Fruit fly (Drosophila melanogaster) whole organism, embryonic: Measurements from ENCODE around the gene Tnpo-SR.

Experiments
- Antp ChIP-seq: fragments of 200-800 bp; sonication (Bioruptor generic); optimal IDR thresholded peaks from 3 replicates; lab custom pipeline; 2016; ENCODE audit warnings: missing biosample characterization, missing genetic modification characterization
- CG10366 ChIP-seq: fragments of 200-800 bp; sonication (Bioruptor generic); IDR thresholded peaks from 2 replicates; pipeline ENCODE4 v1.3.6; 2022; ENCODE audit warnings: missing biosample characterization, missing genetic modification characterization
- CG11085 ChIP-seq: fragments of 200-800 bp; sonication (Bioruptor generic); IDR thresholded peaks from 2 replicates; pipeline ENCODE4 v1.3.6; 2022; ENCODE audit warnings: missing biosample characterization, missing genetic modification characterization
- CG12219 ChIP-seq: fragments of 200-800 bp; sonication (Bioruptor generic); optimal IDR thresholded peaks from 3 replicates; lab custom pipeline; 2018; ENCODE audit warnings: missing biosample characterization, mild to moderate bottlenecking, missing genetic modification characterization
- CG13894 ChIP-seq: fragments of 200-800 bp; sonication (Bioruptor generic); optimal IDR thresholded peaks from 3 replicates; lab custom pipeline; 2018; ENCODE audit warnings: missing biosample characterization, mild to moderate bottlenecking, missing genetic modification characterization, moderate library complexity
- CG14050 ChIP-seq: fragments of 200-800 bp; sonication (Bioruptor generic); IDR thresholded peaks from 3 replicates; pipeline ENCODE4 v1.3.6; 2022; ENCODE audit warnings: missing biosample characterization, missing genetic modification characterization
- CG15479 ChIP-seq: fragments of 200-800 bp; sonication (Bioruptor generic); optimal IDR thresholded peaks from 3 replicates; lab custom pipeline; 2019; ENCODE audit warnings: missing biosample characterization, mild to moderate bottlenecking, missing genetic modification characterization, moderate library complexity
- CG15601 ChIP-seq: fragments of 200-800 bp; sonication (Bioruptor generic); optimal IDR thresholded peaks from 3 replicates; lab custom pipeline; 2019; ENCODE audit warnings: missing biosample characterization, mild to moderate bottlenecking, missing genetic modification characterization, moderate library complexity
- CG15696 ChIP-seq: fragments of 200-800 bp; sonication (Bioruptor generic); optimal IDR thresholded peaks from 2 replicates; lab custom pipeline; 2019; ENCODE audit warnings: missing biosample characterization, mild to moderate bottlenecking, missing genetic modification characterization, moderate library complexity
- CG17186 ChIP-seq: fragments of 200-800 bp; sonication (Bioruptor generic); optimal IDR thresholded peaks from 3 replicates; lab custom pipeline; 2017; ENCODE audit warnings: missing biosample characterization, missing genetic modification reagents, missing genetic modification characterization
- CG30020 ChIP-seq: fragments of 200-800 bp; optimal IDR thresholded peaks from 2 replicates; lab custom pipeline; 2019; ENCODE audit warnings: missing biosample characterization, mild to moderate bottlenecking, missing genetic modification characterization, moderate library complexity
- CG30403 ChIP-seq: fragments of 200-800 bp; sonication (Bioruptor generic); optimal IDR thresholded peaks from 3 replicates; lab custom pipeline; 2016; ENCODE audit warnings: missing biosample characterization, missing genetic modification characterization
- CG31388 ChIP-seq: fragments of 200-800 bp; sonication (Bioruptor generic); optimal IDR thresholded peaks from 2 replicates; lab custom pipeline; 2016; ENCODE audit warnings: missing biosample characterization, missing genetic modification characterization
- CG31441 ChIP-seq: fragments of 200-800 bp; sonication (Bioruptor generic); IDR thresholded peaks from 2 replicates; pipeline ENCODE4 v1.3.6; 2022; ENCODE audit warnings: missing biosample characterization, missing genetic modification characterization
- CG34422 ChIP-seq: fragments of 200-800 bp; sonication (Bioruptor generic); IDR thresholded peaks from 3 replicates; pipeline ENCODE4 v1.3.6; 2022; ENCODE audit warnings: missing biosample characterization, missing genetic modification characterization
- CG3726 ChIP-seq: fragments of 200-800 bp; sonication (Bioruptor generic); IDR thresholded peaks from 3 replicates; pipeline ENCODE4, ENCODE4 v1.3.6; 2022; ENCODE audit warnings: missing biosample characterization, missing genetic modification characterization
- CG5180 ChIP-seq: fragments of 200-800 bp; sonication (Bioruptor generic); optimal IDR thresholded peaks from 3 replicates; lab custom pipeline; 2017; ENCODE audit warnings: missing biosample characterization, missing genetic modification characterization, mild to moderate bottlenecking, moderate library complexity, missing genetic modification reagents
- CG5953 ChIP-seq: fragments of 200-800 bp; sonication (Bioruptor generic); IDR thresholded peaks from 2 replicates; pipeline ENCODE4 v1.3.6; 2022; ENCODE audit warnings: missing biosample characterization, missing genetic modification characterization
- CG6254 ChIP-seq: fragments of 200-800 bp; sonication (Bioruptor generic); optimal IDR thresholded peaks from 3 replicates; lab custom pipeline; 2017; ENCODE audit warnings: mild to moderate bottlenecking, missing biosample characterization, missing genetic modification reagents, missing genetic modification characterization
- CG8478 ChIP-seq: fragments of >200 bp; optimal IDR thresholded peaks from 2 replicates; lab custom pipeline; 2018
- Dbx ChIP-seq: fragments of 200-800 bp; sonication (Bioruptor generic); IDR thresholded peaks from 3 replicates; pipeline ENCODE4 v1.3.6; 2022; ENCODE audit warnings: missing biosample characterization, missing genetic modification characterization
- ERR ChIP-seq: fragments of 200-800 bp; sonication (Bioruptor generic); optimal IDR thresholded peaks from 2 replicates; lab custom pipeline; 2016; ENCODE audit warnings: missing biosample characterization, missing genetic modification characterization
- Eip74EF ChIP-seq, 2 experiments: fragments of 200-800 bp in 1 of 2; fragments of >200 bp in 1 of 2; sonication (Bioruptor generic) in 1 of 2; optimal IDR thresholded peaks; 2 replicates each; lab custom pipeline; 2017 to 2019; ENCODE audit warnings: missing biosample characterization in 2 of 2, missing genetic modification characterization in 2 of 2, mild to moderate bottlenecking in 1 of 2, moderate library complexity in 1 of 2
- Hr51 ChIP-seq, 2 experiments: fragments of 200-800 bp; sonication (Bioruptor generic); optimal IDR thresholded peaks; 2 replicates in 1 of 2; 3 replicates in 1 of 2; lab custom pipeline; 2016 to 2018; ENCODE audit warnings: missing biosample characterization in 2 of 2, missing genetic modification characterization in 2 of 2, mild to moderate bottlenecking in 1 of 2, moderate library complexity in 1 of 2
- Mes4 ChIP-seq: fragments of 200-800 bp; sonication (Bioruptor generic); optimal IDR thresholded peaks from 2 replicates; lab custom pipeline; 2016; ENCODE audit warnings: missing biosample characterization, missing genetic modification characterization
- NC2α ChIP-seq: fragments of 200-800 bp; sonication (Bioruptor generic); optimal IDR thresholded peaks from 2 replicates; lab custom pipeline; 2016; ENCODE audit warnings: missing biosample characterization, missing genetic modification characterization
- NC2β ChIP-seq: fragments of 200-800 bp; sonication (Bioruptor generic); optimal IDR thresholded peaks from 2 replicates; lab custom pipeline; 2016; ENCODE audit warnings: missing biosample characterization, missing genetic modification characterization
- Oaz ChIP-seq: fragments of 200-800 bp; sonication (Bioruptor generic); IDR thresholded peaks from 2 replicates; pipeline ENCODE4 v1.3.6; 2022; ENCODE audit warnings: missing biosample characterization, missing genetic modification characterization
- Ptx1 ChIP-seq: fragments of 200-800 bp; sonication (Bioruptor generic); IDR thresholded peaks from 2 replicates; pipeline ENCODE4 v1.3.6; 2022; ENCODE audit warnings: missing biosample characterization, missing genetic modification characterization
- Trl ChIP-seq, 3 experiments: fragments of >200 bp in 2 of 3; fragments of 200-800 bp in 1 of 3; sonication (Bioruptor generic) in 1 of 3; optimal IDR thresholded peaks; 2 replicates in 1 of 3; 3 replicates in 2 of 3; lab custom pipeline; 2016 to 2017; ENCODE audit warnings: missing biosample characterization in 1 of 3, missing genetic modification characterization in 1 of 3
- ab ChIP-seq: fragments of 200-800 bp; sonication (Bioruptor generic); optimal IDR thresholded peaks from 2 replicates; lab custom pipeline; 2016; ENCODE audit warnings: missing biosample characterization, missing genetic modification characterization
- al ChIP-seq: fragments of 200-800 bp; sonication (Bioruptor generic); IDR thresholded peaks from 2 replicates; pipeline ENCODE4 v1.3.6; 2022; ENCODE audit warnings: missing biosample characterization, missing genetic modification characterization
- ase ChIP-seq: fragments of 200-800 bp; sonication (Bioruptor generic); IDR thresholded peaks from 3 replicates; pipeline ENCODE4 v1.3.6; 2022; ENCODE audit warnings: missing biosample characterization, missing genetic modification characterization
- bsh ChIP-seq, 2 experiments: fragments of 200-800 bp; sonication (Bioruptor generic); optimal IDR thresholded peaks; 2 replicates each; lab custom pipeline; 2017 to 2018; ENCODE audit warnings: mild to moderate bottlenecking in 2 of 2, missing biosample characterization in 2 of 2, missing genetic modification characterization in 2 of 2, moderate library complexity in 1 of 2
- cato ChIP-seq: fragments of 200-800 bp; sonication (Bioruptor generic); optimal IDR thresholded peaks from 2 replicates; lab custom pipeline; 2016; ENCODE audit warnings: missing biosample characterization, missing genetic modification characterization, borderline replicate concordance
- chinmo ChIP-seq: fragments of 200-800 bp; sonication (Bioruptor generic); IDR thresholded peaks from 4 replicates; pipeline ENCODE4 v1.3.6; 2022; ENCODE audit warnings: missing biosample characterization, missing genetic modification characterization; ENCODE audit not compliant: partially characterized antibody
- crp ChIP-seq, 2 experiments: fragments of 200-800 bp; sonication (Bioruptor generic); optimal IDR thresholded peaks; 2 replicates in 1 of 2; 3 replicates in 1 of 2; lab custom pipeline; 2017; ENCODE audit warnings: missing biosample characterization in 2 of 2, missing genetic modification characterization in 2 of 2, mild to moderate bottlenecking in 1 of 2, moderate library complexity in 1 of 2
- gsb-n ChIP-seq: fragments of 200-800 bp; sonication (Bioruptor generic); optimal IDR thresholded peaks from 3 replicates; lab custom pipeline; 2018; ENCODE audit warnings: missing biosample characterization, mild to moderate bottlenecking, missing genetic modification characterization
- h ChIP-seq: fragments of >200 bp; optimal IDR thresholded peaks from 2 replicates; lab custom pipeline; 2017
- jigr1 ChIP-seq: fragments of 200-800 bp; sonication (Bioruptor generic); IDR thresholded peaks from 3 replicates; pipeline ENCODE4 v1.3.6; 2022; ENCODE audit warnings: missing biosample characterization, missing genetic modification characterization
- jing ChIP-seq: fragments of 200-800 bp; sonication (Bioruptor generic); optimal IDR thresholded peaks from 2 replicates; lab custom pipeline; 2018; ENCODE audit warnings: missing biosample characterization, mild to moderate bottlenecking, missing genetic modification characterization
- lmd ChIP-seq: fragments of 200-800 bp; sonication (Bioruptor generic); IDR thresholded peaks from 2 replicates; pipeline ENCODE4 v1.3.6; 2022; ENCODE audit warnings: missing biosample characterization, missing genetic modification characterization
- nom ChIP-seq: fragments of 200-800 bp; sonication (Bioruptor generic); optimal IDR thresholded peaks from 2 replicates; lab custom pipeline; 2017; ENCODE audit warnings: missing biosample characterization, missing genetic modification characterization, mild to moderate bottlenecking, moderate library complexity, missing genetic modification reagents
- pb ChIP-seq: fragments of 200-800 bp; sonication (Bioruptor generic); optimal IDR thresholded peaks from 3 replicates; lab custom pipeline; 2016; ENCODE audit warnings: missing biosample characterization, missing genetic modification characterization
- ro ChIP-seq: fragments of 200-800 bp; sonication (Bioruptor generic); IDR thresholded peaks from 2 replicates; pipeline ENCODE4 v1.3.6; 2022; ENCODE audit warnings: missing biosample characterization, missing genetic modification characterization
- slp2 ChIP-seq: fragments of 200-800 bp; sonication (Bioruptor generic); optimal IDR thresholded peaks from 2 replicates; lab custom pipeline; 2016; ENCODE audit warnings: missing biosample characterization, missing genetic modification characterization
- sna ChIP-seq: fragments of 200-800 bp; sonication (Bioruptor generic); IDR thresholded peaks from 2 replicates; pipeline ENCODE4 v1.3.6; 2022; ENCODE audit warnings: missing biosample characterization, missing genetic modification characterization; ENCODE audit not compliant: partially characterized antibody
- so ChIP-seq: fragments of 200-800 bp; sonication (Bioruptor generic); IDR thresholded peaks from 3 replicates; pipeline ENCODE4 v1.3.6; 2022; ENCODE audit warnings: missing biosample characterization, missing genetic modification characterization
- sug ChIP-seq: fragments of 200-800 bp; optimal IDR thresholded peaks from 2 replicates; lab custom pipeline; 2019; ENCODE audit warnings: missing biosample characterization, mild to moderate bottlenecking, missing genetic modification characterization, moderate library complexity
- tin ChIP-seq: fragments of 200-800 bp; sonication (Bioruptor generic); optimal IDR thresholded peaks from 3 replicates; lab custom pipeline; 2016; ENCODE audit warnings: missing biosample characterization, missing genetic modification characterization

Gene Tnpo-SR

DNA sequence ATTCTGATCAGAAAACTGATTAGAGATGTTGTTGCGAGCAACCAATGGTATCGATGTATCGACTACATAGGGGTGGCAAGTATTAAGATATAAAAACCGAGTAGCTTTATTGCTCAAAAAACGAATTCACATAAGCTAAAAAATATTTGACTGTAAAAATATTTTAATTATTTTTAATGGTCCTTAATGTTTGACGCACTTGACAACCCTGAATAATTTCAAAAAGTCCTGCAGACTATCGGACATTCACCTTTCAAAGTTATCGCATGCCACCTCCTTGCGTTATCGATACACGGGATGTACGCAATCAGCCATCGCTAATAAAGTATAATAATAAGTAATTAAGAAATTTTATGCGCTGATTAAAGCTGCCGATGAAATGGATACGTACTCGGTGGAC lies at the start of gene Tnpo-SR, which contains the start of the genes HemK2 and Snapin (continued):
- TF ChIP-seq sug (peak; percentile 93), Ptx1 (GFP tag; lab: Robert Waterston, UW) (peak; percentile 96), CG5953 (GFP tag; lab: Robert Waterston, UW) (peak; percentile 79), tin (GFP tag; lab: Kevin White, UChicago) (peak; percentile 89), CG15479 (peak; percentile 6), Antp (GFP tag; lab: Kevin White, UChicago) (peak; percentile 82), cato (peak; percentile 61), Trl (optimal IDR thresholded peaks at IDR 0.05; lab: Kevin White, UChicago) (no peak), Trl (GFP tag; optimal IDR thresholded peaks at IDR 0.05; lab: Kevin White, UChicago) (peak; percentile 81), jing (GFP tag; lab: Kevin White, UChicago) (no peak), gsb-n (tag; lab: Kevin White, UChicago) (peak; percentile 87), ab (GFP tag; lab: Kevin White, UChicago) (peak; percentile 63), Oaz (GFP tag; lab: Robert Waterston, UW) (peak; percentile 91), CG6254 (peak; percentile 73), CG30403 (peak; percentile 95), NC2β (GFP tag; lab: Kevin White, UChicago) (peak; percentile 75), crp (GFP tag; optimal IDR thresholded peaks at IDR 0.05; lab: Kevin White, UChicago) (peak in 1 of 2 experiments; percentile 63), lmd (peak; percentile 94), Mes4 (GFP tag; lab: Kevin White, UChicago) (peak; percentile 26), jigr1 (GFP tag; lab: Robert Waterston, UW) (no peak; the same call in 2 of the 3 replicates), sna (peak; percentile 98), Dbx (GFP tag; lab: Robert Waterston, UW) (peak; percentile 95), CG31441 (peak; percentile 94), pb (peak; percentile 68), so (GFP tag; lab: Robert Waterston, UW) (peak; percentile 92), CG31388 (GFP tag; lab: Kevin White, UChicago) (peak; percentile 74), al (GFP tag; lab: Robert Waterston, UW) (peak; percentile 92), ro (peak; percentile 60), CG5180 (peak; percentile 56), CG13894 (tag; lab: Kevin White, UChicago) (peak; percentile 96), CG34422 (GFP tag; lab: Robert Waterston, UW) (peak; percentile 96), CG8478 (lab: Kevin White, UChicago) (no peak), chinmo (GFP tag; lab: Robert Waterston, UW) (peak; percentile 90; the same call in 3 of the 4 replicates), nom (peak; percentile 77), slp2 (peak; percentile 75), ERR (peak; percentile 81), CG15696 (tag; lab: Kevin White, UChicago) (peak; percentile 97), bsh (GFP tag; optimal IDR thresholded peaks at IDR 0.05; lab: Kevin White, UChicago) (peak in 1 of 2 experiments; percentile 88), CG15601 (tag; lab: Kevin White, UChicago) (peak; percentile 88), CG10366 (GFP tag; lab: Robert Waterston, UW) (peak; percentile 93), NC2α (GFP tag; lab: Kevin White, UChicago) (no peak), CG11085 (GFP tag; lab: Robert Waterston, UW) (peak; percentile 87), CG17186 (peak; percentile 67), CG14050 (GFP tag; lab: Robert Waterston, UW) (peak; percentile 89), CG12219 (peak; percentile 68), Eip74EF (GFP tag; optimal IDR thresholded peaks at IDR 0.05; lab: Kevin White, UChicago) (peak in 1 of 2 experiments; percentile 67), Hr51 (GFP tag; optimal IDR thresholded peaks at IDR 0.05; lab: Kevin White, UChicago) (peak; percentile 85), CG30020 (tag; lab: Kevin White, UChicago) (peak; percentile 84), ase (GFP tag; lab: Robert Waterston, UW) (peak; percentile 92), CG3726 (GFP tag; lab: Robert Waterston, UW) (peak; percentile 86; the same call in 2 of the 3 replicates), h (lab: Kevin White, UChicago) (no peak)
